Fruit fly (Drosophila melanogaster): ENCODE data around the gene CG14662.

- TF ChIP-seq CG8478 (optimal IDR thresholded peaks at IDR 0.05) (no peak), CTCF (optimal IDR thresholded peaks at IDR 0.05) (no peak)
Measured at dm6 chr3R:5010153-5010552, 26.1 kb upstream of the CG14662 start.

All from S2 (cell line).